Fruit fly (Drosophila melanogaster) ovary, adult (tissue): ENCODE data around the gene Fibp.

Experiments used
- CG17801 ChIP-seq: fragments of 200-800 bp; optimal IDR thresholded peaks from 2 replicates; lab custom pipeline; 2019; ENCODE audit warnings: missing biosample characterization, mild to moderate bottlenecking, missing genetic modification characterization, moderate library complexity; ENCODE audit not compliant: partially characterized antibody

The Fibp gene

DNA sequence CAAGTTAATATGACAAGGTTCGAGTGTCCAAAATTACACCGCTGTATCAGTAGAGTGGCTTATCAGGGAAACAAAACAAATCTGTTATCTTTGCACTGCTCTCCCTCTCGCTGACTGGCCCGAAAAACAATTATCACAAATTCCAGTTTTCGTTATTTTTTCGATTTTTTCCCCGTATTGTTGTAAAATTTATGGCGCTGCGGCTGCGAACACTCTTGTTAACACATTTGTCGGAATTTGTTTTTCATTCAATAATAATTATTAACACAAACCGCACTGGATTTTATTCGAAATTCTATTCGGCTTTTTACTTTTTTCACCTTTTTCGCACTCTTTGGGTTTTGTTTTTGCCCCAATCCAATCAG, 27.2 kb downstream of the Fibp start:
- no peak for TF ChIP-seq CG17801

DNA sequence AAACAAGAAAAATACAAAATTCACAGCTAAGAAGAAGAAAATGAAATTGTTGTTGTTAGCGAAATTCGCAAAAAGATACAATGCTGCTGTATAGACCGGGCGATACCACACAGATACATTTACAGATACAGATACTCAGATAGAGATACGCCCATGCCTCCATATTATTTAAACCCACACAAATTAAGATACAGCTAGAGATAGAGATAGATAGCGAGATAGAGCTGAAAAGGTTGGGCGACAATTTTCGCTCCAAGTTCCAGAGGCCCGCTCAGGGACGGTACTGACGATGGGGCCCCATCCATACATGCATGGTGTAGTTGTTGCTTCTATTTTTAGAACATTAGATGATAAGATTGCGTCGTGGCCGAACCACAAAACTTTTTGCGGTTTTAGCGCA, 30.1 kb downstream of the Fibp start:
- no peak for TF ChIP-seq CG17801

DNA sequence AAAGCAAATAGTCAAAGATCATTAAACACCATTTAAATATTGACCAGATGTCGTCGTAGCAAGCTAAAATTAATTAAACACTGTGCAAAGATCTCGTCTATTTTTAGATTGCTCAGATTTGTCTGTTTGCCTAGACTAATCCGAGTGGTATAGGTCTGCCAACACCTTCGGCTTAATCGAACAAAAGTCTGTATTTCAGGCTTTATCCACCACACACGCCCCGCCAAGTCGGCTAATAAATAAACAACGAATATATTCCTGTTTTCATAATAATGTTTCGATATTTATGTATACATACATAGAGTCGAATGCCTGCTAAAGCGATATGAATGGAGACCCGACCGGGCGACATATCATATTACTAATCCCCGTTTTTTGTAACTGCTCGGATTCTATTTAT, 39.2 kb downstream of the Fibp start:
- TF ChIP-seq CG17801 = no peak

DNA sequence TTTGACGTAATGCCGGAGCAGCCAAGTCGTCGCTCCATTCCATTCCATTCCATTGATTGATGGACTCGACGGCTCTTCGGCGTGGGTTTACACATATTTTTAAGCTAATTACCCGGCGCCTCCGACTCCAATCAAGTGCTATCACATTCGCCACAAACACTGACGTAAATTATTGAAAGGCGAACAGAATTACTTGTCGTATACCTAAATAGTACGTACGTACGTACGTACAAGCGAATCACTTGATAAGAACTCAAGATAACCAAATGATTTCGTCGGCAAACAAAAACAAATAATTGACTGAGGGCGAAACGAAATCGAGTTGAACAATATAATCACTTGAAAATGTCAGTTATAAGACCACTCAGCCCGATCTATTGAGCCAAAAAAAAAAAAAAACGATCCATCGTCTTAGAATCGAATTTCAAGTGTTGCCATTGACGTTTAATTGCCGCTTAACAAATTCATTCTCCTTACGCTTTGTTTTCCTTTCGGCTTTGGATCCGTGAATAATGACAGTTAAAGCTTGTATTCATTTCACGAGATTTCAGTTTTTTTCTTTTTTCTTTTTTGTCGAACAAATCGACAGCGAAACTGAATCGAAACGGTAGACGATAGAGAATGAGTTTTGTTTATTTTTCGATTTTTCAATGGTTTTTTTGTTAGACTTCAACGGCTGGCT, 40.3 kb downstream of the Fibp start:
- TF ChIP-seq CG17801 = no peak
